Worm (Caenorhabditis elegans) whole organism, L3 larva: ENCODE measurements around the gene C09G9.1.

Source experiments
- R02D3.7 ChIP-seq: fragments of 150-350 bp; optimal IDR thresholded peaks from 2 replicates; lab custom pipeline; 2014; ENCODE audit warnings: missing biosample characterization, missing genetic modification characterization
- ZK546.5 ChIP-seq: sonication (generic microtip); optimal IDR thresholded peaks from 2 replicates; lab custom pipeline; 2017; ENCODE audit warnings: missing biosample characterization, missing genetic modification characterization
- aly-2 ChIP-seq: fragments of 150-350 bp; optimal IDR thresholded peaks from 2 replicates; lab custom pipeline; 2014; ENCODE audit warnings: missing biosample characterization, missing genetic modification characterization
- ama-1 ChIP-seq: fragments of 150-350 bp; optimal IDR thresholded peaks from 2 replicates; lab custom pipeline; 2018
- ceh-16 ChIP-seq: sonication (generic microtip); optimal IDR thresholded peaks from 2 replicates; lab custom pipeline; 2017; ENCODE audit warnings: missing biosample characterization, missing genetic modification characterization
- ceh-28 ChIP-seq: fragments of 150-350 bp; optimal IDR thresholded peaks from 2 replicates; lab custom pipeline; 2014; ENCODE audit warnings: missing biosample characterization, missing genetic modification reagents, missing genetic modification characterization
- ceh-82 ChIP-seq: fragments of 150-350 bp; optimal IDR thresholded peaks from 2 replicates; lab custom pipeline; 2014; ENCODE audit warnings: missing biosample characterization, missing genetic modification characterization
- ceh-9 ChIP-seq: sonication (generic microtip); optimal IDR thresholded peaks from 2 replicates; lab custom pipeline; 2018; ENCODE audit warnings: missing biosample characterization, missing genetic modification characterization
- daf-12 ChIP-seq: fragments of 150-350 bp; optimal IDR thresholded peaks from 2 replicates; lab custom pipeline; 2014; ENCODE audit warnings: missing biosample characterization, missing genetic modification reagents, missing genetic modification characterization
- egl-27 ChIP-seq: sonication (generic microtip); optimal IDR thresholded peaks from 4 replicates; lab custom pipeline; 2017; ENCODE audit warnings: missing biosample characterization, missing genetic modification reagents, missing genetic modification characterization
- egl-5 ChIP-seq: fragments of 150-350 bp; optimal IDR thresholded peaks from 2 replicates; lab custom pipeline; 2017; ENCODE audit warnings: missing biosample characterization, missing genetic modification reagents, missing genetic modification characterization, inconsistent platforms
- elt-1 ChIP-seq: fragments of 150-350 bp; optimal IDR thresholded peaks from 2 replicates; lab custom pipeline; 2014; ENCODE audit warnings: missing biosample characterization, missing genetic modification characterization
- elt-2 ChIP-seq: sonication (generic microtip); optimal IDR thresholded peaks from 2 replicates; lab custom pipeline; 2016; ENCODE audit warnings: missing genetic modification reagents, mild to moderate bottlenecking, missing genetic modification characterization, missing compliant biosample characterization
- elt-3 ChIP-seq, 3 experiments: fragments of 150-350 bp in 1 of 3; sonication (generic microtip) in 2 of 3; optimal IDR thresholded peaks; 2 replicates in 2 of 3; 4 replicates in 1 of 3; lab custom pipeline; 2014 to 2017; ENCODE audit warnings: missing biosample characterization in 3 of 3, missing genetic modification characterization in 3 of 3
- eor-1 ChIP-seq, 2 experiments: fragments of 150-350 bp; optimal IDR thresholded peaks; 2 replicates each; lab custom pipeline; 2014 to 2018; ENCODE audit warnings: missing biosample characterization in 2 of 2, missing genetic modification characterization in 2 of 2
- fkh-10 ChIP-seq: sonication (generic microtip); optimal IDR thresholded peaks from 2 replicates; lab custom pipeline; 2017; ENCODE audit warnings: missing biosample characterization, missing genetic modification reagents, missing genetic modification characterization
- fkh-2 ChIP-seq: fragments of 150-350 bp; optimal IDR thresholded peaks from 2 replicates; lab custom pipeline; 2014; ENCODE audit warnings: missing biosample characterization, missing genetic modification reagents, missing genetic modification characterization
- fos-1 ChIP-seq: fragments of 150-350 bp; optimal IDR thresholded peaks from 2 replicates; lab custom pipeline; 2014; ENCODE audit warnings: missing biosample characterization, missing genetic modification characterization
- hmg-11 ChIP-seq: sonication (generic microtip); optimal IDR thresholded peaks from 2 replicates; lab custom pipeline; 2016; ENCODE audit warnings: missing genetic modification characterization, missing compliant biosample characterization
- jun-1 ChIP-seq: fragments of 150-350 bp; optimal IDR thresholded peaks from 2 replicates; lab custom pipeline; 2014; ENCODE audit warnings: missing biosample characterization, missing genetic modification reagents, missing genetic modification characterization
- lin-15B ChIP-seq: fragments of 150-350 bp; optimal IDR thresholded peaks from 2 replicates; lab custom pipeline; 2014; ENCODE audit warnings: missing biosample characterization, missing genetic modification characterization
- lin-39 ChIP-seq: fragments of 150-350 bp; optimal IDR thresholded peaks from 2 replicates; lab custom pipeline; 2018; ENCODE audit warnings: missing biosample characterization, missing genetic modification reagents, missing genetic modification characterization
- lsy-12 ChIP-seq: sonication (generic microtip); optimal IDR thresholded peaks from 2 replicates; lab custom pipeline; 2016; ENCODE audit warnings: mild to moderate bottlenecking, missing genetic modification characterization, missing compliant biosample characterization
- mdl-1 ChIP-seq: fragments of 150-350 bp; optimal IDR thresholded peaks from 2 replicates; lab custom pipeline; 2014; ENCODE audit warnings: missing biosample characterization, missing genetic modification characterization
- mml-1 ChIP-seq: fragments of 150-350 bp; sonication (generic microtip); optimal IDR thresholded peaks from 3 replicates; lab custom pipeline; 2014; ENCODE audit warnings: missing biosample characterization, missing genetic modification characterization
- nfya-1 ChIP-seq: sonication (generic microtip); optimal IDR thresholded peaks from 2 replicates; lab custom pipeline; 2017; ENCODE audit warnings: missing genetic modification characterization, mild to moderate bottlenecking, missing compliant biosample characterization, antibody characterized with exemption, moderate library complexity; ENCODE audit not compliant: insufficient read depth
- nhr-11 ChIP-seq: fragments of 150-350 bp; optimal IDR thresholded peaks from 2 replicates; lab custom pipeline; 2014; ENCODE audit warnings: missing biosample characterization, missing genetic modification characterization
- nhr-12 ChIP-seq: fragments of 150-350 bp; optimal IDR thresholded peaks from 2 replicates; lab custom pipeline; 2014; ENCODE audit warnings: missing biosample characterization, missing genetic modification characterization
- nhr-23 ChIP-seq: fragments of 150-350 bp; optimal IDR thresholded peaks from 2 replicates; lab custom pipeline; 2014; ENCODE audit warnings: missing biosample characterization, missing genetic modification reagents, missing genetic modification characterization
- nhr-237 ChIP-seq: fragments of 150-350 bp; optimal IDR thresholded peaks from 2 replicates; lab custom pipeline; 2014; ENCODE audit warnings: missing biosample characterization, missing genetic modification characterization
- nhr-25 ChIP-seq: sonication (generic microtip); optimal IDR thresholded peaks from 2 replicates; lab custom pipeline; 2017; ENCODE audit warnings: missing biosample characterization, missing genetic modification characterization
- nhr-28 ChIP-seq: fragments of 150-350 bp; optimal IDR thresholded peaks from 2 replicates; lab custom pipeline; 2014; ENCODE audit warnings: missing biosample characterization, missing genetic modification characterization
- nhr-43 ChIP-seq: sonication (generic microtip); optimal IDR thresholded peaks from 2 replicates; lab custom pipeline; 2016; ENCODE audit warnings: mild to moderate bottlenecking, missing genetic modification characterization, missing compliant biosample characterization; ENCODE audit not compliant: poor library complexity, severe bottlenecking
- nhr-67 ChIP-seq: fragments of 150-350 bp; optimal IDR thresholded peaks from 2 replicates; lab custom pipeline; 2014; ENCODE audit warnings: missing biosample characterization, missing genetic modification characterization
- nhr-76 ChIP-seq: fragments of 150-350 bp; sonication (generic microtip); optimal IDR thresholded peaks from 5 replicates; lab custom pipeline; 2014; ENCODE audit warnings: missing biosample characterization, missing genetic modification characterization
- nhr-77 ChIP-seq: fragments of 150-350 bp; optimal IDR thresholded peaks from 2 replicates; lab custom pipeline; 2014; ENCODE audit warnings: missing biosample characterization, missing genetic modification characterization
- pha-4 ChIP-seq: fragments of 150-350 bp; optimal IDR thresholded peaks from 2 replicates; lab custom pipeline; 2014; ENCODE audit warnings: missing biosample characterization, missing genetic modification reagents, missing genetic modification characterization
- pqm-1 ChIP-seq: fragments of 150-350 bp; optimal IDR thresholded peaks from 2 replicates; lab custom pipeline; 2017; ENCODE audit warnings: missing biosample characterization, missing genetic modification characterization, inconsistent platforms
- sea-2 ChIP-seq: fragments of 150-350 bp; sonication (generic microtip); optimal IDR thresholded peaks from 4 replicates; lab custom pipeline; 2014; ENCODE audit warnings: missing biosample characterization, missing genetic modification reagents, missing genetic modification characterization
- skn-1 ChIP-seq: fragments of 150-350 bp; optimal IDR thresholded peaks from 2 replicates; lab custom pipeline; 2014; ENCODE audit warnings: missing biosample characterization, missing genetic modification characterization
- snpc-4 ChIP-seq: fragments of 150-350 bp; optimal IDR thresholded peaks from 2 replicates; lab custom pipeline; 2014; ENCODE audit warnings: missing biosample characterization, missing genetic modification characterization
- tbx-2 ChIP-seq: sonication (generic microtip); optimal IDR thresholded peaks from 2 replicates; lab custom pipeline; 2016; ENCODE audit warnings: mild to moderate bottlenecking, missing genetic modification characterization, missing compliant biosample characterization
- unc-39 ChIP-seq: sonication (generic microtip); optimal IDR thresholded peaks from 4 replicates; lab custom pipeline; 2017; ENCODE audit warnings: missing biosample characterization, missing genetic modification characterization
- unc-62 ChIP-seq: fragments of 150-350 bp; sonication (generic microtip); optimal IDR thresholded peaks from 4 replicates; lab custom pipeline; 2014; ENCODE audit warnings: missing biosample characterization, missing genetic modification reagents, missing genetic modification characterization
- zag-1 ChIP-seq: fragments of 150-350 bp; optimal IDR thresholded peaks from 2 replicates; lab custom pipeline; 2014; ENCODE audit warnings: missing biosample characterization, missing genetic modification characterization
- ztf-11 ChIP-seq: fragments of 150-350 bp; optimal IDR thresholded peaks from 2 replicates; lab custom pipeline; 2014; ENCODE audit warnings: missing biosample characterization, missing genetic modification characterization
- ztf-4 ChIP-seq: fragments of 150-350 bp; optimal IDR thresholded peaks from 2 replicates; lab custom pipeline; 2014; ENCODE audit warnings: missing biosample characterization, missing genetic modification characterization

Gene C09G9.1

DNA sequence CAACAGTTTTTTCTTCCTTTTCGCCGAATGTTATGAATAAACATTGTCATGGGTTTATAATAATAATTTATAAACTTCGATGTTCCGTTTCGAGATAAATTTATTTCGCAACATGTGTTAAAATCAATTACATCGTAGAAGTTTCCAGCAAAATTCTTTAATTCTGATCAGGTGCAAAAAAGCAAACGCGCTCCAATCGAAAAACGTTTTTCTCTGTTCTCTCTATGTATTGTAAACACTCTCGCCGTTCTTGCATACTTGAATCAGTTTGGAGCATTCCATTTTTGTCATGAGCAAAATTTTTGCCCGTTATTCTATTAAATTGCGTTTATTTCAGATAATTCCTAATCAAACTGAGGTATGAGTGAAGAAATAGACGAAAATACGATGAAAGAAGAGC lies 28.5 kb upstream of the C09G9.1 start, which contains the start of gene rad-54.L2 (continued):
- TF ChIP-seq R02D3.7 (tag; lab: Kevin White, UChicago), result no peak

DNA sequence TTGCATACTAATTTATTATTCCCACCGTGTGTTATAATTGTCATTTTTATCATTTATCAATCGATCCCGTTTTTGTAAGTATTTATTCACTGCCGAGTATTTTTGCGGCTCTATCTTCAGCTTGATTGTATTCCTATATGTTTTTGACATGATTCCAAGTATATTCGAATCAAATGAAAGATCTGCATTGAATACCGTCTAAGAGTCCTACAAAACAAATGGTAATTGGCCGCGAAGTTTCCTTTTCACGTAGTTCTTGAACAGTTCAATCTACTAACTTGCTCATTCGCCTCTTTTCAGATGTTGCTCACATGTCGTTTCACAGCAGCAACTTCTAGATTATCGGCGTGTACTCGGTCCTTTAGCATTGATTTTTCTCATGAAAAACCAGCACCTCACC lies 27.3 kb upstream of the C09G9.1 start, which contains the start of gene C27B7.2:
TSS of gene C27B7.2 (plus strand) at position 301 of the 400 bp plus-strand sequence.
- TF ChIP-seq ama-1 (lab: Kevin White, UChicago) (peak; percentile 54), elt-1 (no peak)
- TF ChIP-seq, all 47 proteins: peak for 1

DNA sequence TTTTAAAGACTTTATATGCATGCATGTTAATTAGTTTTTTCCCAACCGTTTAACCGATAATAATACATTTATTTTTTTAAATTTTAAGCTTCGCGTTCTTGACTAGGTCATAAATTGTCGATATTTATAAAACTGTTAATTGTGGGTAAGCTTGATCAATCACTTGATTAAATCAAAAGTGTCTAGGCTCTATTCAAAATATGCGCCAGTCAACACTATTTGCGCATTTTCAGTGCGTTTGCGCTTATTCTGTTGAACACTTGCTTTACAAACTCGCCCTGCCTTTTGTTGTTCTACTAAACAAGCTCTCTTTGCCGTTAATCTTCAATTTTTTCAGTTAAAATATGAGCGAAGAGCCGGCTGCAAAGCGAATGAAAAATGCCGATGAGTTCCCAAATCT lies 25.8 kb upstream of the C09G9.1 start, which contains the start of gene spr-2:
TSS of gene spr-2 (plus strand) at position 332 of the 400 bp plus-strand sequence.
- TF ChIP-seq elt-2 (tag; lab: Kevin White, UChicago), result peak; percentile 36
- TF ChIP-seq nhr-28 (tag; lab: Kevin White, UChicago), result no peak
- no peak for TF ChIP-seq fos-1 (tag; lab: Kevin White, UChicago)
- no peak for TF ChIP-seq ztf-4 (tag; lab: Kevin White, UChicago)
- no peak for TF ChIP-seq unc-39 (tag; lab: Kevin White, UChicago)
- no peak for TF ChIP-seq mdl-1
- TF ChIP-seq mml-1 (tag; lab: Kevin White, UChicago), result no peak
- TF ChIP-seq lsy-12 (tag; lab: Kevin White, UChicago), result no peak
- TF ChIP-seq ceh-28 (tag; lab: Kevin White, UChicago), result no peak
- no peak for TF ChIP-seq nhr-77 (tag; lab: Kevin White, UChicago)
- TF ChIP-seq nhr-237 (tag; lab: Kevin White, UChicago), result no peak
- no peak for TF ChIP-seq ceh-9 (tag; lab: Kevin White, UChicago)
- TF ChIP-seq zag-1, result no peak
- no peak for TF ChIP-seq ZK546.5 (tag; lab: Kevin White, UChicago)
- no peak for TF ChIP-seq ztf-11 (tag; lab: Kevin White, UChicago)
- TF ChIP-seq egl-27 (tag; lab: Kevin White, UChicago), result no peak
- TF ChIP-seq nhr-43 (tag; lab: Kevin White, UChicago), result peak; percentile 63
- TF ChIP-seq pqm-1 (tag; lab: Kevin White, UChicago), result no peak
- peak; percentile 13 for TF ChIP-seq lin-39 (tag; lab: Kevin White, UChicago)
- TF ChIP-seq unc-62 (GFP tag; lab: Kevin White, UChicago), result no peak
- no peak for TF ChIP-seq egl-5
- TF ChIP-seq nhr-23, result peak; percentile 80
- TF ChIP-seq ceh-16 (tag; lab: Kevin White, UChicago), result no peak
- TF ChIP-seq tbx-2, result peak; percentile 18
- no peak for TF ChIP-seq fkh-2 (tag; lab: Kevin White, UChicago)
- TF ChIP-seq nhr-67 (tag; lab: Kevin White, UChicago), result no peak
- TF ChIP-seq elt-3 (tag; optimal IDR thresholded peaks at IDR 0.05; lab: Kevin White, UChicago), result no peak
- TF ChIP-seq ama-1 (lab: Kevin White, UChicago), result no peak
- TF ChIP-seq daf-12, result no peak
- TF ChIP-seq R02D3.7 (tag; lab: Kevin White, UChicago), result no peak
- TF ChIP-seq jun-1 (tag; lab: Kevin White, UChicago), result peak; percentile 19
- TF ChIP-seq nhr-76, result no peak
- TF ChIP-seq skn-1, result no peak
- peak; percentile 85 for TF ChIP-seq snpc-4 (tag; lab: Kevin White, UChicago)
- TF ChIP-seq elt-1, result peak; percentile 32
- peak; percentile 60 for TF ChIP-seq hmg-11
- TF ChIP-seq lin-15B (tag; lab: Kevin White, UChicago), result peak; percentile 65
- no peak for TF ChIP-seq eor-1 (tag; optimal IDR thresholded peaks at IDR 0.05; lab: Kevin White, UChicago)
- TF ChIP-seq aly-2 (tag; lab: Kevin White, UChicago), result no peak
- TF ChIP-seq fkh-10 (GFP tag; lab: Kevin White, UChicago), result no peak
- TF ChIP-seq pha-4, result peak; percentile 88
- peak; percentile 34 for TF ChIP-seq nhr-25
- TF ChIP-seq nhr-12 (tag; lab: Kevin White, UChicago), result no peak
- TF ChIP-seq nhr-11, result no peak
- TF ChIP-seq ceh-82 (tag; lab: Kevin White, UChicago), result no peak
- TF ChIP-seq sea-2 (GFP tag; lab: Kevin White, UChicago), result no peak
- TF ChIP-seq nfya-1 (tag; lab: Kevin White, UChicago), result peak; percentile 68
